Fruit fly (Drosophila melanogaster) whole organism, prepupa: ENCODE measurements around the gene mgr.

ENCODE experiments used
- CG1621 ChIP-seq: fragments of 200-800 bp; sonication (Bioruptor generic); optimal IDR thresholded peaks from 3 replicates; lab custom pipeline; 2018; ENCODE audit warnings: missing biosample characterization, mild to moderate bottlenecking, missing genetic modification characterization
- CG32006 ChIP-seq: fragments of 200-800 bp; sonication (Bioruptor generic); optimal IDR thresholded peaks from 3 replicates; lab custom pipeline; 2017; ENCODE audit warnings: missing biosample characterization, mild to moderate bottlenecking, missing genetic modification characterization
- CG6808 ChIP-seq: fragments of 200-800 bp; sonication (Bioruptor generic); optimal IDR thresholded peaks from 3 replicates; lab custom pipeline; 2017; ENCODE audit warnings: missing biosample characterization, missing genetic modification characterization, mild to moderate bottlenecking, moderate library complexity, missing genetic modification reagents

- peak; percentile 22 for TF ChIP-seq CG6808 (GFP tag; lab: Kevin White, UChicago)
- TF ChIP-seq CG1621 (tag; lab: Kevin White, UChicago), result no peak
- TF ChIP-seq CG32006 (GFP tag; lab: Kevin White, UChicago), result no peak
Observed at dm6 chr3R:11449688-11450087, 40.0 kb upstream of the mgr start.
